Fruit fly (Drosophila melanogaster) whole organism, pupa: ENCODE results near the gene CG13875.
A peak's percentile ranks its signal among the peaks of the same experiment; 100 is the strongest.

Experiments used
- CG17806 ChIP-seq: fragments of 200-800 bp; sonication (Bioruptor generic); optimal IDR thresholded peaks from 2 replicates; lab custom pipeline; 2018; ENCODE audit warnings: missing biosample characterization, mild to moderate bottlenecking, missing genetic modification characterization, moderate library complexity
- CG4496 ChIP-seq: fragments of 200-800 bp; sonication (Bioruptor generic); IDR thresholded peaks from 3 replicates; pipeline ENCODE4 v1.3.6; 2022; ENCODE audit warnings: missing biosample characterization, missing genetic modification characterization
- D1 ChIP-seq: fragments of 200-800 bp; sonication (Bioruptor generic); optimal IDR thresholded peaks from 2 replicates; lab custom pipeline; 2018; ENCODE audit warnings: missing biosample characterization, mild to moderate bottlenecking, missing genetic modification characterization, moderate library complexity
- EcR ChIP-seq: fragments of 200-800 bp; sonication (Bioruptor generic); optimal IDR thresholded peaks from 3 replicates; lab custom pipeline; 2019; ENCODE audit warnings: missing biosample characterization, missing genetic modification characterization, mild to moderate bottlenecking, moderate library complexity, missing genetic modification reagents
- Snoo ChIP-seq: fragments of 200-800 bp; sonication (Bioruptor generic); optimal IDR thresholded peaks from 3 replicates; lab custom pipeline; 2017; ENCODE audit warnings: missing biosample characterization, mild to moderate bottlenecking, missing genetic modification characterization, inconsistent platforms
- gl ChIP-seq: fragments of 200-800 bp; sonication (Bioruptor generic); optimal IDR thresholded peaks from 2 replicates; lab custom pipeline; 2018; ENCODE audit warnings: missing biosample characterization, mild to moderate bottlenecking, missing genetic modification characterization

- no peak for TF ChIP-seq Snoo
- no peak for TF ChIP-seq EcR
- no peak for TF ChIP-seq gl (tag; lab: Kevin White, UChicago)
- TF ChIP-seq CG4496 (GFP tag; lab: Robert Waterston, UW), result peak; percentile 61
- TF ChIP-seq D1 (tag; lab: Kevin White, UChicago), result no peak
- no peak for TF ChIP-seq CG17806 (tag; lab: Kevin White, UChicago)
Observed at dm6 chr3L:199050-199745, 19.5 kb downstream of the CG13875 start.
